Fruit fly (Drosophila melanogaster): ENCODE results near the gene Rad1.

DNA sequence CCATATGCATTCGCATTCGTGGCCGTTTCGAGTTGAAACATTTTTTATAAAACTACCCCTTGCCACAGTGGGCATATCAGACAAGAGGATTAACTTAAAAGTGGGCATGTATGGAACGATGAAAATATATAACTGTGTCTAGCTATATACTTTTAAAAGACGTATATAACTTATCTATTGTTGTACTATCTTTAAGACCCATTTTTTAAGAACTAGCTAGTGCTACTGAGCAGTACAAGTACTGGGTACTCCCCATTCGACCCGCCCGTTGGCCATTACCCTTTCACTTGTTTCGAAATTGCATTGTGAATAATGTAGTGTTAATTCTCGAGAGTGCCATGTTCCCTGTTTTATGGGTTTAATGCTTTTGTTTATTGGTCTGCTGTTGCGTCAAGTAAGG is 31.9 kb upstream of the Rad1 start:
- TF ChIP-seq CTCF (optimal IDR thresholded peaks at IDR 0.05) (no peak), CG8478 (optimal IDR thresholded peaks at IDR 0.05) (no peak)
